Fruit fly (Drosophila melanogaster) Kc167 (cell line): ENCODE measurements around the gene ct.

ENCODE experiments used
- Myc ChIP-seq: fragments of >200 bp; optimal IDR thresholded peaks from 2 replicates; lab custom pipeline; 2017; ENCODE audit warnings: missing external identifiers
- Sin3A ChIP-seq: fragments of >200 bp; optimal IDR thresholded peaks from 2 replicates; lab custom pipeline; 2018; ENCODE audit warnings: missing external identifiers
- h ChIP-seq: fragments of >200 bp; optimal IDR thresholded peaks from 3 replicates; lab custom pipeline; 2018; ENCODE audit warnings: missing external identifiers
- psq ChIP-seq: fragments of >200 bp; optimal IDR thresholded peaks from 2 replicates; lab custom pipeline; 2017; ENCODE audit warnings: missing external identifiers
- ttk ChIP-seq: sonication (Bioruptor generic); optimal IDR thresholded peaks from 2 replicates; lab custom pipeline; 2017; ENCODE audit warnings: missing external identifiers

DNA sequence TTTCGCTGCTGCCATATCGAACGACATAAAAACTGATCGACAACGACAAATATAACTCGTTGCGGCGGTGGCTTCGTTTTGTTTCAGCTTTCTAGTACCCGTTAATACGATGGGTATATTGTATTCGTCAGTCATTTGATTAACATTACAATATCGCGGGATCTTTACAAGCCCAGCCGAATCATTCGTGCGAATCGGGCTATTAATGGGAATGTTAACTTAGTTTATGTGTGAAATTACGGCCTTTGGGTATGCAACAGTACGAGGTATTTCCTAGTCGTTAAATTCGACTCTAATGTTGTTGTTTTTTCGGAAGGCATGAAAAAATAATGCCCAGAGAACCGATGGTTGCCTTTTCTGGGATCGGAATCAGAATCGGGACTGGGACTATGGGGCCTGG is 10.0 kb downstream of the ct start:
- TF ChIP-seq Myc (no peak), psq (lab: Kevin White, UChicago) (no peak), h (lab: Kevin White, UChicago) (no peak), Sin3A (lab: Kevin White, UChicago) (no peak), ttk (lab: Kevin White, UChicago) (no peak)
